Worm (Caenorhabditis elegans): ENCODE measurements around the gene ZK1098.9.

- no peak for TF ChIP-seq elt-3 (tag; optimal IDR thresholded peaks at IDR 0.05)
- no peak for TF ChIP-seq lin-35 (GFP tag; optimal IDR thresholded peaks at IDR 0.05)
- no peak for TF ChIP-seq jun-1 (tag; optimal IDR thresholded peaks at IDR 0.05)
- no peak for TF ChIP-seq snpc-4 (tag; optimal IDR thresholded peaks at IDR 0.05)
- TF ChIP-seq pqm-1 (tag; optimal IDR thresholded peaks at IDR 0.05): no peak
- TF ChIP-seq aly-2 (tag; optimal IDR thresholded peaks at IDR 0.05): no peak
- TF ChIP-seq lin-15B (tag; optimal IDR thresholded peaks at IDR 0.05): no peak
- no peak for TF ChIP-seq ceh-88 (GFP tag; IDR thresholded peaks at IDR 0.05)
- TF ChIP-seq nhr-237 (tag; optimal IDR thresholded peaks at IDR 0.05): no peak
- TF ChIP-seq tlp-1 (tag; optimal IDR thresholded peaks at IDR 0.05): no peak
- no peak for TF ChIP-seq vab-15 (tag; optimal IDR thresholded peaks at IDR 0.05)
- TF ChIP-seq dpl-1 (GFP tag; optimal IDR thresholded peaks at IDR 0.05): no peak
Observed at ce11 chrIII:9556300-9556699, 12.1 kb downstream of the ZK1098.9 start, which contains the start of gene ZK1098.11.
